Fruit fly (Drosophila melanogaster) whole organism, embryonic: ENCODE data around the gene CG4594.

ENCODE experiments used
- B-H2 ChIP-seq: fragments of 200-800 bp; sonication (Bioruptor generic); optimal IDR thresholded peaks from 2 replicates; lab custom pipeline; 2018; ENCODE audit warnings: missing biosample characterization, mild to moderate bottlenecking, missing genetic modification characterization
- Bdp1 ChIP-seq: fragments of 200-800 bp; sonication (Bioruptor generic); optimal IDR thresholded peaks from 3 replicates; lab custom pipeline; 2016; ENCODE audit warnings: missing biosample characterization, missing genetic modification characterization
- C15 ChIP-seq: fragments of 200-800 bp; sonication (Bioruptor generic); IDR thresholded peaks from 3 replicates; pipeline ENCODE4 v1.3.6; 2022; ENCODE audit warnings: missing biosample characterization, missing genetic modification characterization
- CG14965 ChIP-seq: fragments of 200-800 bp; sonication (Bioruptor generic); optimal IDR thresholded peaks from 2 replicates; lab custom pipeline; 2016; ENCODE audit warnings: missing biosample characterization, missing genetic modification characterization, borderline replicate concordance
- CG16815 ChIP-seq: fragments of 200-800 bp; sonication (Bioruptor generic); optimal IDR thresholded peaks from 3 replicates; lab custom pipeline; 2017; ENCODE audit warnings: missing biosample characterization, mild to moderate bottlenecking, missing genetic modification characterization
- CG17829 ChIP-seq: fragments of 200-800 bp; optimal IDR thresholded peaks from 2 replicates; lab custom pipeline; 2019; ENCODE audit warnings: missing biosample characterization, mild to moderate bottlenecking, missing genetic modification characterization, moderate library complexity
- CG18011 ChIP-seq: fragments of 200-800 bp; sonication (Bioruptor generic); optimal IDR thresholded peaks from 2 replicates; lab custom pipeline; 2017; ENCODE audit warnings: missing biosample characterization, missing genetic modification characterization, mild to moderate bottlenecking, moderate library complexity, missing genotype
- CG30020 ChIP-seq: fragments of 200-800 bp; optimal IDR thresholded peaks from 2 replicates; lab custom pipeline; 2019; ENCODE audit warnings: missing biosample characterization, mild to moderate bottlenecking, missing genetic modification characterization, moderate library complexity
- CG30431 ChIP-seq: fragments of 200-800 bp; sonication (Bioruptor generic); optimal IDR thresholded peaks from 2 replicates; lab custom pipeline; 2017; ENCODE audit warnings: missing biosample characterization, missing genetic modification characterization
- CG3407 ChIP-seq: fragments of 200-800 bp; sonication (Bioruptor generic); optimal IDR thresholded peaks from 2 replicates; lab custom pipeline; 2018; ENCODE audit warnings: missing biosample characterization, mild to moderate bottlenecking, missing genetic modification characterization
- CG34422 ChIP-seq: fragments of 200-800 bp; sonication (Bioruptor generic); IDR thresholded peaks from 3 replicates; pipeline ENCODE4 v1.3.6; 2022; ENCODE audit warnings: missing biosample characterization, missing genetic modification characterization
- CG3726 ChIP-seq: fragments of 200-800 bp; sonication (Bioruptor generic); IDR thresholded peaks from 3 replicates; pipeline ENCODE4, ENCODE4 v1.3.6; 2022; ENCODE audit warnings: missing biosample characterization, missing genetic modification characterization
- CG3847 ChIP-seq: fragments of 200-800 bp; sonication (Bioruptor generic); IDR thresholded peaks from 2 replicates; pipeline ENCODE4 v1.3.6; 2022; ENCODE audit warnings: missing biosample characterization, missing genetic modification characterization
- CG43689 ChIP-seq: fragments of 200-800 bp; sonication (Bioruptor generic); IDR thresholded peaks from 2 replicates; pipeline ENCODE4 v1.3.6; 2022; ENCODE audit warnings: missing biosample characterization, missing genetic modification characterization
- CG6254 ChIP-seq: fragments of 200-800 bp; sonication (Bioruptor generic); optimal IDR thresholded peaks from 3 replicates; lab custom pipeline; 2017; ENCODE audit warnings: mild to moderate bottlenecking, missing biosample characterization, missing genetic modification reagents, missing genetic modification characterization
- CG6654 ChIP-seq: fragments of 200-800 bp; sonication (Bioruptor generic); optimal IDR thresholded peaks from 2 replicates; lab custom pipeline; 2017; ENCODE audit warnings: missing biosample characterization, mild to moderate bottlenecking, missing genetic modification characterization
- CG6689 ChIP-seq: fragments of 200-800 bp; sonication (Bioruptor generic); IDR thresholded peaks from 2 replicates; pipeline ENCODE4 v1.3.6; 2022; ENCODE audit warnings: missing biosample characterization, missing genetic modification characterization
- CG6854 ChIP-seq: fragments of 200-800 bp; sonication (Bioruptor generic); optimal IDR thresholded peaks from 3 replicates; lab custom pipeline; 2017; ENCODE audit warnings: missing biosample characterization, mild to moderate bottlenecking, missing genetic modification characterization
- CG7987 ChIP-seq: fragments of 200-800 bp; sonication (Bioruptor generic); optimal IDR thresholded peaks from 2 replicates; lab custom pipeline; 2018; ENCODE audit warnings: missing biosample characterization, mild to moderate bottlenecking, missing genetic modification characterization, moderate library complexity
- CG8924 ChIP-seq: fragments of 200-800 bp; optimal IDR thresholded peaks from 3 replicates; lab custom pipeline; 2019; ENCODE audit warnings: missing biosample characterization, mild to moderate bottlenecking, missing genetic modification characterization, moderate library complexity
- CG8944 ChIP-seq: fragments of 200-800 bp; sonication (Bioruptor generic); optimal IDR thresholded peaks from 3 replicates; lab custom pipeline; 2016; ENCODE audit warnings: missing biosample characterization, missing genetic modification characterization
- CG9609 ChIP-seq: fragments of 200-800 bp; sonication (Bioruptor generic); optimal IDR thresholded peaks from 3 replicates; lab custom pipeline; 2016; ENCODE audit warnings: missing biosample characterization, missing genetic modification characterization
- Chrac-16 ChIP-seq: fragments of 200-800 bp; sonication (Bioruptor generic); optimal IDR thresholded peaks from 3 replicates; lab custom pipeline; 2016; ENCODE audit warnings: missing biosample characterization, missing genetic modification characterization
- Doc3 ChIP-seq: fragments of 200-800 bp; sonication (Bioruptor generic); IDR thresholded peaks from 3 replicates; pipeline ENCODE4 v1.3.6; 2022; ENCODE audit warnings: missing biosample characterization, missing genetic modification characterization; ENCODE audit not compliant: partially characterized antibody
- Fer1 ChIP-seq: fragments of 200-800 bp; sonication (Bioruptor generic); optimal IDR thresholded peaks from 2 replicates; lab custom pipeline; 2017; ENCODE audit warnings: missing biosample characterization, mild to moderate bottlenecking, missing genetic modification characterization
- Gsc ChIP-seq: fragments of 200-800 bp; sonication (Bioruptor generic); IDR thresholded peaks from 2 replicates; pipeline ENCODE4 v1.3.6; 2022; ENCODE audit warnings: missing biosample characterization, missing genetic modification characterization
- HHEX ChIP-seq: fragments of 200-800 bp; sonication (Bioruptor generic); optimal IDR thresholded peaks from 3 replicates; lab custom pipeline; 2017; ENCODE audit warnings: missing biosample characterization, mild to moderate bottlenecking, missing genetic modification characterization, missing genetic modification reagents
- Hmr ChIP-seq: fragments of 200-800 bp; sonication (Bioruptor generic); optimal IDR thresholded peaks from 3 replicates; lab custom pipeline; 2017; ENCODE audit warnings: mild to moderate bottlenecking, missing biosample characterization, missing genetic modification reagents, missing genetic modification characterization
- Hmx ChIP-seq: fragments of 200-800 bp; sonication (Bioruptor generic); optimal IDR thresholded peaks from 2 replicates; lab custom pipeline; 2016; ENCODE audit warnings: missing biosample characterization, missing genetic modification characterization
- Hr39 ChIP-seq: fragments of >200 bp; optimal IDR thresholded peaks from 2 replicates; lab custom pipeline; 2017
- Jarid2 ChIP-seq: fragments of 200-800 bp; sonication (Bioruptor generic); optimal IDR thresholded peaks from 3 replicates; lab custom pipeline; 2017; ENCODE audit warnings: mild to moderate bottlenecking, missing biosample characterization, missing genetic modification reagents, missing genetic modification characterization
- Mes4 ChIP-seq: fragments of 200-800 bp; sonication (Bioruptor generic); optimal IDR thresholded peaks from 2 replicates; lab custom pipeline; 2016; ENCODE audit warnings: missing biosample characterization, missing genetic modification characterization
- NC2β ChIP-seq: fragments of 200-800 bp; sonication (Bioruptor generic); optimal IDR thresholded peaks from 2 replicates; lab custom pipeline; 2016; ENCODE audit warnings: missing biosample characterization, missing genetic modification characterization
- Nf-YA ChIP-seq: fragments of 200-800 bp; sonication (Bioruptor generic); IDR thresholded peaks from 2 replicates; pipeline ENCODE4 v1.3.6; 2022; ENCODE audit warnings: missing biosample characterization, missing genetic modification characterization
- Nf-YB ChIP-seq: fragments of 200-800 bp; sonication (Bioruptor generic); optimal IDR thresholded peaks from 3 replicates; lab custom pipeline; 2019; ENCODE audit warnings: missing biosample characterization, mild to moderate bottlenecking, missing genetic modification characterization, moderate library complexity
- Optix ChIP-seq: fragments of 200-800 bp; sonication (Bioruptor generic); IDR thresholded peaks from 3 replicates; pipeline ENCODE4 v1.3.6; 2022; ENCODE audit warnings: missing biosample characterization, missing genetic modification characterization
- Trl ChIP-seq, 3 experiments: fragments of >200 bp in 2 of 3; fragments of 200-800 bp in 1 of 3; sonication (Bioruptor generic) in 1 of 3; optimal IDR thresholded peaks; 2 replicates in 1 of 3; 3 replicates in 2 of 3; lab custom pipeline; 2016 to 2017; ENCODE audit warnings: missing biosample characterization in 1 of 3, missing genetic modification characterization in 1 of 3
- ap ChIP-seq: fragments of 200-800 bp; sonication (Bioruptor generic); IDR thresholded peaks from 2 replicates; pipeline ENCODE4 v1.3.6; 2022; ENCODE audit warnings: missing biosample characterization, missing genetic modification characterization
- corto ChIP-seq: fragments of 200-800 bp; sonication (Bioruptor generic); optimal IDR thresholded peaks from 2 replicates; lab custom pipeline; 2016; ENCODE audit warnings: missing biosample characterization, mild to moderate bottlenecking, missing genetic modification characterization, moderate library complexity
- fd3F ChIP-seq: fragments of 200-800 bp; sonication (Bioruptor generic); optimal IDR thresholded peaks from 2 replicates; lab custom pipeline; 2018; ENCODE audit warnings: missing biosample characterization, mild to moderate bottlenecking, missing genetic modification characterization, moderate library complexity
- gcm ChIP-seq: fragments of 200-800 bp; sonication (Bioruptor generic); optimal IDR thresholded peaks from 2 replicates; lab custom pipeline; 2019; ENCODE audit warnings: missing biosample characterization, mild to moderate bottlenecking, missing genetic modification characterization, moderate library complexity
- gsb ChIP-seq: fragments of 200-800 bp; sonication (Bioruptor generic); IDR thresholded peaks from 2 replicates; pipeline ENCODE4 v1.3.6; 2022; ENCODE audit warnings: missing biosample characterization, missing genetic modification characterization
- hth ChIP-seq: fragments of >200 bp; optimal IDR thresholded peaks from 2 replicates; lab custom pipeline; 2017; ENCODE audit warnings: inconsistent platforms
- kah ChIP-seq: fragments of 200-800 bp; sonication (Bioruptor generic); optimal IDR thresholded peaks from 2 replicates; lab custom pipeline; 2018; ENCODE audit warnings: missing biosample characterization, mild to moderate bottlenecking, missing genetic modification characterization
- sens-2 ChIP-seq: fragments of 200-800 bp; sonication (Bioruptor generic); IDR thresholded peaks from 2 replicates; pipeline ENCODE4 v1.3.6; 2022; ENCODE audit warnings: missing biosample characterization, missing genetic modification characterization
- sim ChIP-seq: fragments of 200-800 bp; sonication (Bioruptor generic); IDR thresholded peaks from 2 replicates; pipeline ENCODE4 v1.3.6; 2022; ENCODE audit warnings: missing biosample characterization, missing genetic modification characterization
- sqz ChIP-seq: fragments of 200-800 bp; sonication (Bioruptor generic); optimal IDR thresholded peaks from 3 replicates; lab custom pipeline; 2018; ENCODE audit warnings: missing biosample characterization, mild to moderate bottlenecking, missing genetic modification characterization
- tna ChIP-seq: fragments of 200-800 bp; sonication (Bioruptor generic); IDR thresholded peaks from 2 replicates; pipeline ENCODE4 v1.3.6; 2022; ENCODE audit warnings: missing biosample characterization, missing genetic modification characterization; ENCODE audit not compliant: partially characterized antibody
- vnd ChIP-seq: fragments of 200-800 bp; sonication (Bioruptor generic); IDR thresholded peaks from 3 replicates; pipeline ENCODE4 v1.3.6; 2022; ENCODE audit warnings: missing biosample characterization, missing genetic modification characterization; ENCODE audit not compliant: partially characterized antibody

Gene CG4594

dm6 chr2L:9966983-9967737 is 47.2 kb downstream of the CG4594 start, which contains the start of the genes Dref and RpL13 (continued):
- TF ChIP-seq CG30020: peak; percentile 80
- peak; percentile 46 for TF ChIP-seq ap (GFP tag; lab: Robert Waterston, UW)
- TF ChIP-seq corto (GFP tag; lab: Kevin White, UChicago): peak; percentile 77
- peak; percentile 81 for TF ChIP-seq vnd (GFP tag; lab: Robert Waterston, UW)
- TF ChIP-seq B-H2 (GFP tag; lab: Kevin White, UChicago): peak; percentile 93
- peak; percentile 58 for TF ChIP-seq Chrac-16
- TF ChIP-seq C15: no peak
- peak; percentile 75; the same call in 1 of the 2 replicates for TF ChIP-seq tna (GFP tag; lab: Robert Waterston, UW)
- peak; percentile 55 for TF ChIP-seq Hmx (GFP tag; lab: Kevin White, UChicago)
- TF ChIP-seq Bdp1 (GFP tag; lab: Kevin White, UChicago): peak; percentile 64
- TF ChIP-seq gsb (GFP tag; lab: Robert Waterston, UW): no peak
- peak; percentile 92 for TF ChIP-seq sens-2 (GFP tag; lab: Robert Waterston, UW)
- peak; percentile 95 for TF ChIP-seq NC2β (GFP tag; lab: Kevin White, UChicago)
- TF ChIP-seq Nf-YA (GFP tag; lab: Robert Waterston, UW): peak; percentile 72
- peak; percentile 44; the same call in 1 of the 2 replicates for TF ChIP-seq CG6689 (GFP tag; lab: Robert Waterston, UW)
- TF ChIP-seq Hmr (GFP tag; lab: Kevin White, UChicago): peak; percentile 96
- peak; percentile 90 for TF ChIP-seq kah (GFP tag; lab: Kevin White, UChicago)
- TF ChIP-seq CG6854 (GFP tag; lab: Kevin White, UChicago): peak; percentile 94
- peak; percentile 49 for TF ChIP-seq CG30431 (GFP tag; lab: Kevin White, UChicago)
- peak; percentile 74 for TF ChIP-seq fd3F (GFP tag; lab: Kevin White, UChicago)
- TF ChIP-seq CG14965 (GFP tag; lab: Kevin White, UChicago): no peak
- peak; percentile 31 for TF ChIP-seq CG16815 (GFP tag; lab: Kevin White, UChicago)
- no peak for TF ChIP-seq Trl (optimal IDR thresholded peaks at IDR 0.05; lab: Kevin White, UChicago)
- peak; percentile 90 for TF ChIP-seq Trl (GFP tag; optimal IDR thresholded peaks at IDR 0.05; lab: Kevin White, UChicago)
- peak; percentile 74 for TF ChIP-seq Nf-YB (GFP tag; lab: Kevin White, UChicago)
- peak; percentile 72 for TF ChIP-seq CG9609 (GFP tag; lab: Kevin White, UChicago)
- TF ChIP-seq CG17829 (tag; lab: Kevin White, UChicago): peak; percentile 86
- peak; percentile 67 for TF ChIP-seq Doc3
- peak; percentile 76 for TF ChIP-seq sim (GFP tag; lab: Robert Waterston, UW)
- peak; percentile 94 for TF ChIP-seq HHEX
- TF ChIP-seq Optix (GFP tag; lab: Robert Waterston, UW): peak; percentile 65
- TF ChIP-seq CG3847 (GFP tag; lab: Robert Waterston, UW): peak; percentile 80
- peak; percentile 64 for TF ChIP-seq CG6654 (GFP tag; lab: Kevin White, UChicago)
- peak; percentile 95 for TF ChIP-seq Fer1 (GFP tag; lab: Kevin White, UChicago)
- TF ChIP-seq CG6254: peak; percentile 79
- TF ChIP-seq CG34422 (GFP tag; lab: Robert Waterston, UW): peak; percentile 77; the same call in 2 of the 3 replicates
- TF ChIP-seq Hr39 (lab: Kevin White, UChicago): no peak
- no peak for TF ChIP-seq Jarid2 (GFP tag; lab: Kevin White, UChicago)
- TF ChIP-seq hth (lab: Kevin White, UChicago): no peak
- peak; percentile 51 for TF ChIP-seq CG8944 (GFP tag; lab: Kevin White, UChicago)
- TF ChIP-seq sqz (GFP tag; lab: Kevin White, UChicago): peak; percentile 96
- TF ChIP-seq CG8924: peak; percentile 85
- TF ChIP-seq CG3407 (GFP tag; lab: Kevin White, UChicago): peak; percentile 88
- peak; percentile 85 for TF ChIP-seq CG18011
- peak; percentile 95 for TF ChIP-seq Mes4 (GFP tag; lab: Kevin White, UChicago)
- TF ChIP-seq CG7987 (GFP tag; lab: Kevin White, UChicago): peak; percentile 99
- peak; percentile 63 for TF ChIP-seq CG43689
- TF ChIP-seq CG3726 (GFP tag; lab: Robert Waterston, UW): peak; percentile 55; the same call in 1 of the 3 replicates
- TF ChIP-seq gcm: peak; percentile 86
- TF ChIP-seq Gsc (GFP tag; lab: Robert Waterston, UW): no peak
